Fruit fly (Drosophila melanogaster) whole organism, wandering third instar larva: ENCODE data around the gene CG32246.

Experiments
- Abd-B ChIP-seq: fragments of >200 bp; optimal IDR thresholded peaks from 2 replicates; lab custom pipeline; 2017; ENCODE audit warnings: missing biosample characterization, missing genetic modification characterization
- CG32264 ChIP-seq: fragments of 200-800 bp; sonication (Bioruptor generic); optimal IDR thresholded peaks from 2 replicates; lab custom pipeline; 2016; ENCODE audit warnings: missing biosample characterization, missing genetic modification characterization
- CG9705 ChIP-seq: fragments of 200-800 bp; sonication (Bioruptor generic); optimal IDR thresholded peaks from 2 replicates; lab custom pipeline; 2018; ENCODE audit warnings: missing biosample characterization, mild to moderate bottlenecking, missing genetic modification characterization
- CrebA ChIP-seq: fragments of 200-800 bp; sonication (Bioruptor generic); optimal IDR thresholded peaks from 2 replicates; lab custom pipeline; 2016; ENCODE audit warnings: missing biosample characterization, mild to moderate bottlenecking, missing genetic modification characterization, borderline replicate concordance
- Dfd ChIP-seq: fragments of >200 bp; optimal IDR thresholded peaks from 2 replicates; lab custom pipeline; 2017; ENCODE audit warnings: missing biosample characterization, missing genetic modification characterization
- Dif ChIP-seq: fragments of 200-275, 200-300 bp; sonication (Bioruptor generic); optimal IDR thresholded peaks from 2 replicates; lab custom pipeline; 2018; ENCODE audit warnings: missing biosample characterization, missing genetic modification characterization; ENCODE audit not compliant: partially characterized antibody
- GATAd ChIP-seq: sonication (Bioruptor generic); optimal IDR thresholded peaks from 2 replicates; lab custom pipeline; 2016; ENCODE audit warnings: missing biosample characterization, missing genetic modification characterization
- HLH106 ChIP-seq: fragments of 200-800 bp; optimal IDR thresholded peaks from 3 replicates; lab custom pipeline; 2019; ENCODE audit warnings: missing biosample characterization, mild to moderate bottlenecking, missing genetic modification characterization, moderate library complexity
- Hnf4 ChIP-seq: fragments of 200-800 bp; sonication (Bioruptor generic); optimal IDR thresholded peaks from 2 replicates; lab custom pipeline; 2016; ENCODE audit warnings: missing biosample characterization, mild to moderate bottlenecking, missing genetic modification characterization
- Hr78 ChIP-seq: fragments of >200 bp; optimal IDR thresholded peaks from 2 replicates; lab custom pipeline; 2017; ENCODE audit warnings: missing biosample characterization, missing genetic modification characterization
- Hr83 ChIP-seq: fragments of 200-300 bp; sonication (Bioruptor generic); optimal IDR thresholded peaks from 2 replicates; lab custom pipeline; 2016; ENCODE audit warnings: missing biosample characterization, mild to moderate bottlenecking, missing genetic modification characterization, moderate library complexity; ENCODE audit not compliant: poor library complexity, severe bottlenecking
- Jra ChIP-seq: sonication (Bioruptor generic); optimal IDR thresholded peaks from 2 replicates; lab custom pipeline; 2016; ENCODE audit warnings: missing biosample characterization, missing genetic modification characterization
- Mio ChIP-seq: sonication (Bioruptor generic); optimal IDR thresholded peaks from 2 replicates; lab custom pipeline; 2016; ENCODE audit warnings: missing biosample characterization, missing genetic modification characterization
- N ChIP-seq: fragments of >200 bp; optimal IDR thresholded peaks from 2 replicates; lab custom pipeline; 2018; ENCODE audit warnings: missing biosample characterization, missing external identifiers, missing genetic modification characterization
- OdsH ChIP-seq: fragments of 200-800 bp; sonication (Bioruptor generic); optimal IDR thresholded peaks from 2 replicates; lab custom pipeline; 2016; ENCODE audit warnings: missing biosample characterization, mild to moderate bottlenecking, missing genetic modification characterization
- Rel ChIP-seq, 2 experiments: fragments of 200-800 bp; sonication (Bioruptor generic) in 1 of 2; optimal IDR thresholded peaks; 2 replicates in 1 of 2; 3 replicates in 1 of 2; lab custom pipeline; 2016 to 2019; ENCODE audit warnings: mild to moderate bottlenecking in 2 of 2, missing biosample characterization in 2 of 2, missing genetic modification characterization in 2 of 2, moderate library complexity in 1 of 2
- Sp1 ChIP-seq: fragments of 200-800 bp; sonication (Bioruptor generic); optimal IDR thresholded peaks from 3 replicates; lab custom pipeline; 2019; ENCODE audit warnings: missing biosample characterization, mild to moderate bottlenecking, missing genetic modification characterization, moderate library complexity
- Vsx2 ChIP-seq: fragments of 200-300, 225-300 bp; sonication (Bioruptor generic); optimal IDR thresholded peaks from 2 replicates; lab custom pipeline; 2018; ENCODE audit warnings: missing biosample characterization, missing genetic modification characterization; ENCODE audit not compliant: partially characterized antibody
- br ChIP-seq: fragments of 200-800 bp; sonication (Bioruptor generic); optimal IDR thresholded peaks from 2 replicates; lab custom pipeline; 2016; ENCODE audit warnings: missing biosample characterization, missing genetic modification characterization
- brk ChIP-seq: fragments of 200-800 bp; sonication (Bioruptor generic); optimal IDR thresholded peaks from 2 replicates; lab custom pipeline; 2016; ENCODE audit warnings: missing biosample characterization, mild to moderate bottlenecking, missing genetic modification characterization
- dl ChIP-seq, 2 experiments: fragments of 175-275, 200-275 bp in 1 of 2; fragments of 200-275 bp in 1 of 2; sonication (Bioruptor generic); optimal IDR thresholded peaks; lab custom pipeline; 2018; ENCODE audit warnings: mild to moderate bottlenecking in 2 of 2, missing biosample characterization in 2 of 2, missing genetic modification characterization in 2 of 2, moderate library complexity in 2 of 2; ENCODE audit not compliant: partially characterized antibody in 2 of 2, insufficient read depth in 1 of 2
- dmrt93B ChIP-seq: fragments of 200-800 bp; sonication (Bioruptor generic); optimal IDR thresholded peaks from 2 replicates; lab custom pipeline; 2018; ENCODE audit warnings: missing biosample characterization, mild to moderate bottlenecking, missing genetic modification characterization
- dsf ChIP-seq: sonication (Bioruptor generic); optimal IDR thresholded peaks from 2 replicates; lab custom pipeline; 2016; ENCODE audit warnings: missing biosample characterization, missing genetic modification characterization, borderline replicate concordance
- ey ChIP-seq: fragments of 200-800 bp; sonication (Bioruptor generic); optimal IDR thresholded peaks from 2 replicates; lab custom pipeline; 2016; ENCODE audit warnings: missing biosample characterization, missing genetic modification characterization
- foxo ChIP-seq, 2 experiments: fragments of 200-800 bp; sonication (Bioruptor generic); optimal IDR thresholded peaks; 2 replicates in 1 of 2; 3 replicates in 1 of 2; lab custom pipeline; 2016 to 2017; ENCODE audit warnings: missing biosample characterization in 2 of 2, missing genetic modification characterization in 2 of 2
- fru ChIP-seq: fragments of 200-800 bp; sonication (Bioruptor generic); optimal IDR thresholded peaks from 3 replicates; lab custom pipeline; 2016; ENCODE audit warnings: missing biosample characterization, mild to moderate bottlenecking, missing genetic modification characterization
- h ChIP-seq: fragments of 200-800 bp; sonication (Bioruptor generic); optimal IDR thresholded peaks from 3 replicates; lab custom pipeline; 2016; ENCODE audit warnings: missing biosample characterization, mild to moderate bottlenecking, missing genetic modification characterization
- jim ChIP-seq: fragments of 175-275, 200-325 bp; sonication (Bioruptor generic); optimal IDR thresholded peaks from 2 replicates; lab custom pipeline; 2016; ENCODE audit warnings: missing biosample characterization, mild to moderate bottlenecking, missing genetic modification characterization
- lola ChIP-seq: fragments of >200 bp; optimal IDR thresholded peaks from 2 replicates; lab custom pipeline; 2017; ENCODE audit warnings: missing biosample characterization, missing genetic modification characterization
- pan ChIP-seq: fragments of >200 bp; optimal IDR thresholded peaks from 2 replicates; lab custom pipeline; 2017
- psq ChIP-seq: fragments of 200-800 bp; sonication (Bioruptor generic); optimal IDR thresholded peaks from 3 replicates; lab custom pipeline; 2017; ENCODE audit warnings: missing biosample characterization, mild to moderate bottlenecking, missing genetic modification characterization, moderate library complexity
- rgr ChIP-seq: fragments of 200-800 bp; sonication (Bioruptor generic); optimal IDR thresholded peaks from 3 replicates; lab custom pipeline; 2016; ENCODE audit warnings: missing biosample characterization, mild to moderate bottlenecking, missing genetic modification characterization
- sage ChIP-seq: fragments of 200-800 bp; sonication (Bioruptor generic); optimal IDR thresholded peaks from 2 replicates; lab custom pipeline; 2016; ENCODE audit warnings: missing biosample characterization, mild to moderate bottlenecking, missing genetic modification characterization
- sv ChIP-seq: fragments of 200-800 bp; sonication (Bioruptor generic); optimal IDR thresholded peaks from 3 replicates; lab custom pipeline; 2016; ENCODE audit warnings: missing biosample characterization, missing genetic modification characterization
- usp ChIP-seq: fragments of >200 bp; optimal IDR thresholded peaks from 2 replicates; lab custom pipeline; 2017; ENCODE audit warnings: missing biosample characterization, missing genetic modification characterization
- woc ChIP-seq: sonication (Bioruptor generic); optimal IDR thresholded peaks from 2 replicates; lab custom pipeline; 2016; ENCODE audit warnings: missing biosample characterization, mild to moderate bottlenecking, missing genetic modification characterization

Gene CG32246

dm6 chr3L:4625387-4626386 lies 4.7 kb downstream of the CG32246 start, which contains the start of gene Src64B:
TSS of gene Src64B (minus strand) at chr3L:4626196.
- TF ChIP-seq Rel (GFP tag; optimal IDR thresholded peaks at IDR 0.05; lab: Kevin White, UChicago) (no peak), Rel (tag; optimal IDR thresholded peaks at IDR 0.05; lab: Kevin White, UChicago) (peak; percentile 97), pan (lab: Kevin White, UChicago) (no peak), Vsx2 (GFP tag; lab: Kevin White, UChicago) (no peak), Hnf4 (GFP tag; lab: Kevin White, UChicago) (no peak), foxo (GFP tag; optimal IDR thresholded peaks at IDR 0.05; lab: Kevin White, UChicago) (peak in 1 of 2 experiments; percentile 4), Abd-B (GFP tag; lab: Kevin White, UChicago) (no peak), Dif (GFP tag; lab: Kevin White, UChicago) (no peak), CrebA (GFP tag; lab: Kevin White, UChicago) (no peak), Sp1 (GFP tag; lab: Kevin White, UChicago) (peak; percentile 37), OdsH (GFP tag; lab: Kevin White, UChicago) (no peak), psq (GFP tag; lab: Kevin White, UChicago) (peak; percentile 95), GATAd (GFP tag; lab: Kevin White, UChicago) (no peak), usp (GFP tag; lab: Kevin White, UChicago) (no peak), woc (GFP tag; lab: Kevin White, UChicago) (peak; percentile 14), Hr78 (GFP tag; lab: Kevin White, UChicago) (no peak), br (GFP tag; lab: Kevin White, UChicago) (peak; percentile 36), brk (peak; percentile 50), CG9705 (GFP tag; lab: Kevin White, UChicago) (no peak), dsf (GFP tag; lab: Kevin White, UChicago) (no peak), h (GFP tag; lab: Kevin White, UChicago) (peak; percentile 16), Mio (GFP tag; lab: Kevin White, UChicago) (no peak), sv (peak; percentile 27), Jra (GFP tag; lab: Kevin White, UChicago) (no peak), Hr83 (GFP tag; lab: Kevin White, UChicago) (no peak), CG32264 (no peak), jim (GFP tag; lab: Kevin White, UChicago) (no peak), fru (peak; percentile 75), N (GFP tag; lab: Kevin White, UChicago) (peak; percentile 8), HLH106 (peak; percentile 15), Dfd (GFP tag; lab: Kevin White, UChicago) (peak; percentile 26), dl (GFP tag; optimal IDR thresholded peaks at IDR 0.05; lab: Kevin White, UChicago; ENCODE audit: insufficient read depth in 1 of 2, partially characterized antibody in 2 of 2) (no peak), rgr (GFP tag; lab: Kevin White, UChicago) (peak; percentile 43), ey (GFP tag; lab: Kevin White, UChicago) (no peak), sage (GFP tag; lab: Kevin White, UChicago) (no peak), dmrt93B (no peak), lola (no peak)

dm6 chr3L:4626434-4626833 lies 5.4 kb downstream of the CG32246 start, which contains the start of gene HDAC1:
TSS of gene HDAC1 (plus strand) at chr3L:4626734.
- TF ChIP-seq sage (GFP tag; lab: Kevin White, UChicago) (no peak), HLH106 (no peak), Hnf4 (GFP tag; lab: Kevin White, UChicago) (no peak), fru (no peak), foxo (GFP tag; optimal IDR thresholded peaks at IDR 0.05; lab: Kevin White, UChicago) (no peak), Vsx2 (GFP tag; lab: Kevin White, UChicago) (no peak), psq (GFP tag; lab: Kevin White, UChicago) (no peak), woc (GFP tag; lab: Kevin White, UChicago) (no peak), GATAd (GFP tag; lab: Kevin White, UChicago) (no peak), sv (no peak), Hr83 (GFP tag; lab: Kevin White, UChicago) (no peak), OdsH (GFP tag; lab: Kevin White, UChicago) (no peak), Sp1 (GFP tag; lab: Kevin White, UChicago) (no peak)
